Worm (Caenorhabditis elegans) whole organism, L3 larva: ENCODE results near the gene Y32B12B.4.

Experiments used
- ama-1 ChIP-seq: fragments of 150-350 bp; optimal IDR thresholded peaks from 2 replicates; lab custom pipeline; 2018
- fkh-10 ChIP-seq: sonication (generic microtip); optimal IDR thresholded peaks from 2 replicates; lab custom pipeline; 2017; ENCODE audit warnings: missing biosample characterization, missing genetic modification reagents, missing genetic modification characterization
- mdl-1 ChIP-seq: fragments of 150-350 bp; optimal IDR thresholded peaks from 2 replicates; lab custom pipeline; 2014; ENCODE audit warnings: missing biosample characterization, missing genetic modification characterization
- nhr-77 ChIP-seq: fragments of 150-350 bp; optimal IDR thresholded peaks from 2 replicates; lab custom pipeline; 2014; ENCODE audit warnings: missing biosample characterization, missing genetic modification characterization
- pha-4 ChIP-seq: fragments of 150-350 bp; optimal IDR thresholded peaks from 2 replicates; lab custom pipeline; 2014; ENCODE audit warnings: missing biosample characterization, missing genetic modification reagents, missing genetic modification characterization
- unc-39 ChIP-seq: sonication (generic microtip); optimal IDR thresholded peaks from 4 replicates; lab custom pipeline; 2017; ENCODE audit warnings: missing biosample characterization, missing genetic modification characterization
- unc-62 ChIP-seq: fragments of 150-350 bp; sonication (generic microtip); optimal IDR thresholded peaks from 4 replicates; lab custom pipeline; 2014; ENCODE audit warnings: missing biosample characterization, missing genetic modification reagents, missing genetic modification characterization
- zag-1 ChIP-seq: fragments of 150-350 bp; optimal IDR thresholded peaks from 2 replicates; lab custom pipeline; 2014; ENCODE audit warnings: missing biosample characterization, missing genetic modification characterization

DNA sequence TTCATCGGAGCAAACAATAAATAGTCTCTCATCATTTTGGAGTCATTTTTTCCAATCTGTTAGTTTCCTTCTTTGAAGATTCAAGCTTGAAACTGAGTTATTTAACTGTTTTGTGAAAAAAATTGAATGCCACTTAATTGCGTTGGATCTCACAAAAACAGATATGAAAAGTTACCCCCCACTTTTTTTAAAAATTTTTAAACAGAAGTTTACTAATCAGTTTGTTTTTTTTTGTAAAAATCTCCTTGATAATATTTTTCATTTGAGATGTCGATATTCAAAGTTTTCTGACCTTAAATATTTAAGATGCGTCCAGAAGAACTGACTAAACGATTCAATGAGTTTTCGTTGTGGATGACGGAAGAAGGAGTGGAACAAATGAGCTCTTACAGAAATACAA, 53.2 kb downstream of the Y32B12B.4 start, which contains the start of gene Y32B12C.1:
- TF ChIP-seq unc-62 (GFP tag; lab: Kevin White, UChicago): no peak
- no peak for TF ChIP-seq zag-1 (tag; lab: Kevin White, UChicago)
- TF ChIP-seq ama-1: no peak
- TF ChIP-seq nhr-77 (tag; lab: Kevin White, UChicago): no peak
- TF ChIP-seq fkh-10: no peak
- TF ChIP-seq mdl-1 (tag; lab: Kevin White, UChicago): no peak
- no peak for TF ChIP-seq unc-39 (tag; lab: Kevin White, UChicago)
- TF ChIP-seq pha-4 (tag; lab: Kevin White, UChicago): no peak
